Fruit fly (Drosophila melanogaster) whole organism, adult: ENCODE measurements around the gene fabp.

ENCODE experiments used
- CG11617 ChIP-seq: fragments of 200-800 bp; sonication (Bioruptor generic); optimal IDR thresholded peaks from 2 replicates; lab custom pipeline; 2017; ENCODE audit warnings: mild to moderate bottlenecking, missing biosample characterization, missing genetic modification reagents, missing genetic modification characterization
- CG12768 ChIP-seq: fragments of 200-800 bp; sonication (Bioruptor generic); optimal IDR thresholded peaks from 2 replicates; lab custom pipeline; 2017; ENCODE audit warnings: missing biosample characterization, missing genetic modification characterization, mild to moderate bottlenecking, moderate library complexity, missing genetic modification reagents
- CG14711 ChIP-seq: fragments of 200-800 bp; sonication (Bioruptor generic); optimal IDR thresholded peaks from 2 replicates; lab custom pipeline; 2018; ENCODE audit warnings: missing biosample characterization, mild to moderate bottlenecking, missing genetic modification characterization, moderate library complexity
- CG1620 ChIP-seq: fragments of 200-800 bp; sonication (Bioruptor generic); optimal IDR thresholded peaks from 2 replicates; lab custom pipeline; 2016; ENCODE audit warnings: missing biosample characterization, missing genetic modification characterization
- CG33017 ChIP-seq: fragments of 200-800 bp; sonication (Bioruptor generic); optimal IDR thresholded peaks from 2 replicates; lab custom pipeline; 2018; ENCODE audit warnings: missing biosample characterization, mild to moderate bottlenecking, missing genetic modification characterization, moderate library complexity
- CG5204 ChIP-seq: fragments of 200-800 bp; sonication (Bioruptor generic); optimal IDR thresholded peaks from 2 replicates; lab custom pipeline; 2016; ENCODE audit warnings: missing biosample characterization, missing genetic modification characterization
- CG7045 ChIP-seq: fragments of 200-800 bp; sonication (Bioruptor generic); optimal IDR thresholded peaks from 2 replicates; lab custom pipeline; 2017; ENCODE audit warnings: missing biosample characterization, mild to moderate bottlenecking, missing genetic modification characterization
- CG7101 ChIP-seq: fragments of 200-800 bp; sonication (Bioruptor generic); optimal IDR thresholded peaks from 2 replicates; lab custom pipeline; 2018; ENCODE audit warnings: missing biosample characterization, mild to moderate bottlenecking, missing genetic modification characterization, moderate library complexity
- Clk ChIP-seq: fragments of 200-800 bp; sonication (Bioruptor generic); optimal IDR thresholded peaks from 2 replicates; lab custom pipeline; 2017; ENCODE audit warnings: missing biosample characterization, missing genetic modification characterization
- Crg-1 ChIP-seq: fragments of 200-800 bp; sonication (Bioruptor generic); optimal IDR thresholded peaks from 2 replicates; lab custom pipeline; 2016; ENCODE audit warnings: missing biosample characterization, missing genetic modification characterization
- Hr96 ChIP-seq: fragments of 200-800 bp; sonication (Bioruptor generic); optimal IDR thresholded peaks from 2 replicates; lab custom pipeline; 2016; ENCODE audit warnings: missing biosample characterization, missing genetic modification characterization
- Mnt ChIP-seq: fragments of 200-800 bp; sonication (Bioruptor generic); optimal IDR thresholded peaks from 2 replicates; lab custom pipeline; 2016; ENCODE audit warnings: missing biosample characterization, mild to moderate bottlenecking, missing genetic modification characterization
- bab1 ChIP-seq: fragments of 200-800 bp; sonication (Bioruptor generic); optimal IDR thresholded peaks from 3 replicates; lab custom pipeline; 2019; ENCODE audit warnings: missing biosample characterization, mild to moderate bottlenecking, missing genetic modification characterization, moderate library complexity
- cic ChIP-seq: fragments of 200-800 bp; sonication (Bioruptor generic); optimal IDR thresholded peaks from 2 replicates; lab custom pipeline; 2017; ENCODE audit warnings: missing biosample characterization, mild to moderate bottlenecking, missing genetic modification characterization, moderate library complexity
- cnc ChIP-seq, 2 experiments: fragments of >200 bp; optimal IDR thresholded peaks; 2 replicates each; lab custom pipeline; 2017
- kay ChIP-seq: fragments of 200-800 bp; sonication (Bioruptor generic); peaks from one replicate; lab custom pipeline; 2016; ENCODE audit warnings: missing biosample characterization, missing genetic modification characterization, borderline replicate concordance
- ovo ChIP-seq: fragments of 200-800 bp; sonication (Bioruptor generic); optimal IDR thresholded peaks from 2 replicates; lab custom pipeline; 2016; ENCODE audit warnings: missing biosample characterization, missing genetic modification characterization
- pad ChIP-seq: fragments of 200-800 bp; sonication (Bioruptor generic); optimal IDR thresholded peaks from 3 replicates; lab custom pipeline; 2017; ENCODE audit warnings: missing biosample characterization, missing genetic modification characterization, mild to moderate bottlenecking, moderate library complexity, missing genetic modification reagents
- tj ChIP-seq: fragments of 200-800 bp; sonication (Bioruptor generic); optimal IDR thresholded peaks from 3 replicates; lab custom pipeline; 2017; ENCODE audit warnings: missing biosample characterization, mild to moderate bottlenecking, missing genetic modification characterization, moderate library complexity
- toe ChIP-seq: fragments of 200-800 bp; sonication (Bioruptor generic); optimal IDR thresholded peaks from 2 replicates; lab custom pipeline; 2016; ENCODE audit warnings: missing biosample characterization, missing genetic modification characterization

Gene fabp

dm6 chr3R:11561648-11562047, 5.2 kb downstream of the fabp start:
- TF ChIP-seq kay (peak; percentile 81), CG11617 (GFP tag; lab: Kevin White, UChicago) (no peak), Hr96 (GFP tag; lab: Kevin White, UChicago) (no peak), toe (GFP tag; lab: Kevin White, UChicago) (no peak), tj (GFP tag; lab: Kevin White, UChicago) (no peak), pad (GFP tag; lab: Kevin White, UChicago) (no peak)

- TF ChIP-seq toe (GFP tag; lab: Kevin White, UChicago) (peak; percentile 82), Mnt (peak; percentile 51), bab1 (GFP tag; lab: Kevin White, UChicago) (peak; percentile 90), kay (no peak), CG33017 (tag; lab: Kevin White, UChicago) (peak; percentile 51), CG7045 (GFP tag; lab: Kevin White, UChicago) (peak; percentile 76), CG11617 (GFP tag; lab: Kevin White, UChicago) (peak; percentile 68), Hr96 (GFP tag; lab: Kevin White, UChicago) (peak; percentile 78), Crg-1 (GFP tag; lab: Kevin White, UChicago) (peak; percentile 38), ovo (GFP tag; lab: Kevin White, UChicago) (peak; percentile 43), tj (GFP tag; lab: Kevin White, UChicago) (peak; percentile 31), Clk (GFP tag; lab: Kevin White, UChicago) (peak; percentile 60), CG7101 (tag; lab: Kevin White, UChicago) (peak; percentile 68), cnc (optimal IDR thresholded peaks at IDR 0.05; lab: Kevin White, UChicago) (no peak), CG12768 (GFP tag; lab: Kevin White, UChicago) (peak; percentile 48), CG1620 (GFP tag; lab: Kevin White, UChicago) (peak; percentile 79), CG14711 (tag; lab: Kevin White, UChicago) (peak; percentile 72), cic (GFP tag; lab: Kevin White, UChicago) (peak; percentile 11), CG5204 (GFP tag; lab: Kevin White, UChicago) (peak; percentile 71), pad (GFP tag; lab: Kevin White, UChicago) (peak; percentile 29)
These were observed 9.3 kb downstream of the fabp start, which contains the start of gene CG10898 for dm6 chr3R:11557492-11557965. Gene CG10898 (plus strand): TSS chr3R:11557776.

- no peak for TF ChIP-seq cnc (optimal IDR thresholded peaks at IDR 0.05; lab: Kevin White, UChicago)
- TF ChIP-seq CG33017 (tag; lab: Kevin White, UChicago) = no peak
- no peak for TF ChIP-seq bab1 (GFP tag; lab: Kevin White, UChicago)
- no peak for TF ChIP-seq cic (GFP tag; lab: Kevin White, UChicago)
- no peak for TF ChIP-seq kay
- no peak for TF ChIP-seq pad (GFP tag; lab: Kevin White, UChicago)
These were observed 11.9 kb downstream of the fabp start for dm6 chr3R:11554982-11555381.

dm6 chr3R:11553845-11554244, 13.0 kb downstream of the fabp start, which contains the start of gene CG14708:
Gene CG14708 (plus strand): TSS chr3R:11554145.
- TF ChIP-seq tj (GFP tag; lab: Kevin White, UChicago) (no peak), CG14711 (tag; lab: Kevin White, UChicago) (no peak), bab1 (GFP tag; lab: Kevin White, UChicago) (no peak), Crg-1 (GFP tag; lab: Kevin White, UChicago) (no peak), pad (GFP tag; lab: Kevin White, UChicago) (no peak), CG1620 (GFP tag; lab: Kevin White, UChicago) (no peak), CG33017 (tag; lab: Kevin White, UChicago) (no peak), CG12768 (GFP tag; lab: Kevin White, UChicago) (no peak), cnc (optimal IDR thresholded peaks at IDR 0.05; lab: Kevin White, UChicago) (no peak), toe (GFP tag; lab: Kevin White, UChicago) (no peak), cic (GFP tag; lab: Kevin White, UChicago) (no peak), kay (no peak), CG5204 (GFP tag; lab: Kevin White, UChicago) (no peak), ovo (GFP tag; lab: Kevin White, UChicago) (no peak), CG7045 (GFP tag; lab: Kevin White, UChicago) (no peak)

dm6 chr3R:11551071-11551470, 15.8 kb downstream of the fabp start:
- no peak for TF ChIP-seq bab1 (GFP tag; lab: Kevin White, UChicago)
- no peak for TF ChIP-seq pad (GFP tag; lab: Kevin White, UChicago)
- no peak for TF ChIP-seq Mnt
- no peak for TF ChIP-seq tj (GFP tag; lab: Kevin White, UChicago)
- TF ChIP-seq CG1620 (GFP tag; lab: Kevin White, UChicago) = no peak
- no peak for TF ChIP-seq Crg-1 (GFP tag; lab: Kevin White, UChicago)
- no peak for TF ChIP-seq CG12768 (GFP tag; lab: Kevin White, UChicago)
- TF ChIP-seq CG11617 (GFP tag; lab: Kevin White, UChicago) = no peak
- no peak for TF ChIP-seq ovo (GFP tag; lab: Kevin White, UChicago)
- TF ChIP-seq kay = no peak

dm6 chr3R:11544150-11544549, 22.7 kb downstream of the fabp start:
- TF ChIP-seq toe (GFP tag; lab: Kevin White, UChicago) (no peak), Hr96 (GFP tag; lab: Kevin White, UChicago) (no peak), kay (no peak), Mnt (no peak), Clk (GFP tag; lab: Kevin White, UChicago) (no peak), CG33017 (tag; lab: Kevin White, UChicago) (no peak)
